Fruit fly (Drosophila melanogaster): ENCODE data around the gene CG1965.

The CG1965 gene

dm6 chr3R:7091904-7092303, 24.7 kb downstream of the CG1965 start:
- no peak for TF ChIP-seq CG8478 (optimal IDR thresholded peaks at IDR 0.05)
- TF ChIP-seq usp (GFP tag; optimal IDR thresholded peaks at IDR 0.05): no peak
- TF ChIP-seq EcR (GFP tag; optimal IDR thresholded peaks at IDR 0.05): no peak
- no peak for TF ChIP-seq Dll (optimal IDR thresholded peaks at IDR 0.05)

- no peak for TF ChIP-seq Dll (optimal IDR thresholded peaks at IDR 0.05)
Observed at dm6 chr3R:7093592-7093991, 26.4 kb downstream of the CG1965 start.

dm6 chr3R:7094368-7094767, 27.2 kb downstream of the CG1965 start:
- TF ChIP-seq usp (GFP tag; optimal IDR thresholded peaks at IDR 0.05): no peak
- no peak for TF ChIP-seq psq (optimal IDR thresholded peaks at IDR 0.05)
- TF ChIP-seq pan (optimal IDR thresholded peaks at IDR 0.05): no peak
- TF ChIP-seq Dll (optimal IDR thresholded peaks at IDR 0.05): no peak
- TF ChIP-seq EcR (GFP tag; optimal IDR thresholded peaks at IDR 0.05): no peak
- TF ChIP-seq CG8478 (optimal IDR thresholded peaks at IDR 0.05): no peak

dm6 chr3R:7102853-7103833, 35.9 kb downstream of the CG1965 start:
- no peak for TF ChIP-seq EcR (GFP tag; optimal IDR thresholded peaks at IDR 0.05)
- TF ChIP-seq pan (optimal IDR thresholded peaks at IDR 0.05): no peak
- TF ChIP-seq usp (GFP tag; optimal IDR thresholded peaks at IDR 0.05): no peak
- TF ChIP-seq CG8478 (optimal IDR thresholded peaks at IDR 0.05): no peak
- no peak for TF ChIP-seq psq (optimal IDR thresholded peaks at IDR 0.05)
- TF ChIP-seq Dll (optimal IDR thresholded peaks at IDR 0.05): no peak

dm6 chr3R:7104308-7104707, 37.1 kb downstream of the CG1965 start:
- TF ChIP-seq CG8478 (optimal IDR thresholded peaks at IDR 0.05): no peak
- no peak for TF ChIP-seq usp (GFP tag; optimal IDR thresholded peaks at IDR 0.05)

- TF ChIP-seq usp (GFP tag; optimal IDR thresholded peaks at IDR 0.05) (no peak), pan (optimal IDR thresholded peaks at IDR 0.05) (peak; percentile 5)
Observed at dm6 chr3R:7105503-7106164, 38.4 kb downstream of the CG1965 start.

dm6 chr3R:7107713-7108588, 40.8 kb downstream of the CG1965 start:
- TF ChIP-seq usp (GFP tag; optimal IDR thresholded peaks at IDR 0.05) (no peak), EcR (GFP tag; optimal IDR thresholded peaks at IDR 0.05) (peak in 1 of 2 experiments; percentile 95), Dll (optimal IDR thresholded peaks at IDR 0.05) (peak; percentile 94)

- no peak for TF ChIP-seq CG8478 (optimal IDR thresholded peaks at IDR 0.05)
- TF ChIP-seq pan (optimal IDR thresholded peaks at IDR 0.05): no peak
- TF ChIP-seq EcR (GFP tag; optimal IDR thresholded peaks at IDR 0.05): no peak
- TF ChIP-seq usp (GFP tag; optimal IDR thresholded peaks at IDR 0.05): no peak
- no peak for TF ChIP-seq psq (optimal IDR thresholded peaks at IDR 0.05)
- TF ChIP-seq Dll (optimal IDR thresholded peaks at IDR 0.05): no peak
Observed at dm6 chr3R:7108589-7109312, 41.5 kb downstream of the CG1965 start.

- TF ChIP-seq EcR (GFP tag; optimal IDR thresholded peaks at IDR 0.05): peak in 1 of 2 experiments; percentile 59
- TF ChIP-seq psq (optimal IDR thresholded peaks at IDR 0.05): no peak
- TF ChIP-seq Dll (optimal IDR thresholded peaks at IDR 0.05): no peak
Observed at dm6 chr3R:7109760-7110303, 42.6 kb downstream of the CG1965 start.

dm6 chr3R:7111206-7111858, 44.1 kb downstream of the CG1965 start:
- TF ChIP-seq psq (optimal IDR thresholded peaks at IDR 0.05) (no peak), usp (GFP tag; optimal IDR thresholded peaks at IDR 0.05) (no peak), EcR (GFP tag; optimal IDR thresholded peaks at IDR 0.05) (no peak), pan (optimal IDR thresholded peaks at IDR 0.05) (no peak), Dll (optimal IDR thresholded peaks at IDR 0.05) (no peak), CG8478 (optimal IDR thresholded peaks at IDR 0.05) (no peak)

- TF ChIP-seq CG8478 (optimal IDR thresholded peaks at IDR 0.05): no peak
- TF ChIP-seq psq (optimal IDR thresholded peaks at IDR 0.05): no peak
- no peak for TF ChIP-seq EcR (GFP tag; optimal IDR thresholded peaks at IDR 0.05)
- TF ChIP-seq Dll (optimal IDR thresholded peaks at IDR 0.05): no peak
- no peak for TF ChIP-seq usp (GFP tag; optimal IDR thresholded peaks at IDR 0.05)
- no peak for TF ChIP-seq pan (optimal IDR thresholded peaks at IDR 0.05)
Observed at dm6 chr3R:7112977-7113376, 45.8 kb downstream of the CG1965 start.

Data from whole organism.